Worm (Caenorhabditis elegans): Measurements from ENCODE around the gene mpz-6.

The mpz-6 gene

ce11 chrII:9398370-9398901 is 8.5 kb downstream of the mpz-6 start, which contains the start of the genes Y51B9A.14 and Y51B9A.8 (continued):
- TF ChIP-seq tlf-1 (GFP tag; optimal IDR thresholded peaks at IDR 0.05) = no peak
- TF ChIP-seq F57C9.4 (tag; optimal IDR thresholded peaks at IDR 0.05) = no peak
- no peak for TF ChIP-seq K11D2.4 (GFP tag; IDR thresholded peaks at IDR 0.05)

- no peak for TF ChIP-seq cebp-1 (GFP tag; IDR thresholded peaks at IDR 0.05)
- no peak for TF ChIP-seq cebp-1 (tag; optimal IDR thresholded peaks at IDR 0.05)
- no peak for TF ChIP-seq hsf-1 (GFP tag; IDR thresholded peaks at IDR 0.05)
- no peak for TF ChIP-seq sdz-38 (tag; optimal IDR thresholded peaks at IDR 0.05)
- TF ChIP-seq K11D2.4 (GFP tag; IDR thresholded peaks at IDR 0.05) = no peak
- TF ChIP-seq F10E7.11 (tag; optimal IDR thresholded peaks at IDR 0.05) = no peak
- TF ChIP-seq dox-1 (GFP tag; IDR thresholded peaks at IDR 0.05) = no peak
- TF ChIP-seq hmg-20 (GFP tag; IDR thresholded peaks at IDR 0.05) = no peak
- no peak for TF ChIP-seq F57A8.1 (GFP tag; optimal IDR thresholded peaks at IDR 0.05)
- no peak for TF ChIP-seq fkh-3 (tag; optimal IDR thresholded peaks at IDR 0.05)
- no peak for TF ChIP-seq snpc-3.4 (tag; optimal IDR thresholded peaks at IDR 0.05)
- no peak for TF ChIP-seq aptf-3 (GFP tag; IDR thresholded peaks at IDR 0.05)
- TF ChIP-seq mxl-1 (tag; optimal IDR thresholded peaks at IDR 0.05) = no peak
- no peak for TF ChIP-seq Y79H2A.3 (GFP tag; conservative IDR thresholded peaks at IDR 0.05)
Observed at ce11 chrII:9397496-9397895, 9.4 kb downstream of the mpz-6 start, which contains the start of gene Y51B9A.9. TSS of gene Y51B9A.9 (minus strand) at chrII:9397596.

ce11 chrII:9392724-9393123 is 14.2 kb downstream of the mpz-6 start, which contains the start of gene lido-17:
TSS of gene lido-17 (minus strand) at chrII:9392824.
- TF ChIP-seq F33H1.4 (GFP tag; IDR thresholded peaks at IDR 0.05) = no peak
- TF ChIP-seq ztf-22 (GFP tag; optimal IDR thresholded peaks at IDR 0.05) = no peak
- no peak for TF ChIP-seq ztf-6 (GFP tag; IDR thresholded peaks at IDR 0.05)
- no peak for TF ChIP-seq nfyb-1 (GFP tag; IDR thresholded peaks at IDR 0.05)
- TF ChIP-seq ceh-58 (GFP tag; IDR thresholded peaks at IDR 0.05) = no peak
- TF ChIP-seq dox-1 (GFP tag; IDR thresholded peaks at IDR 0.05) = no peak
- no peak for TF ChIP-seq bed-1 (GFP tag; IDR thresholded peaks at IDR 0.05)
- no peak for TF ChIP-seq F57C9.4 (tag; optimal IDR thresholded peaks at IDR 0.05)
- no peak for TF ChIP-seq ccch-3 (GFP tag; optimal IDR thresholded peaks at IDR 0.05)
- no peak for TF ChIP-seq madf-10 (tag; optimal IDR thresholded peaks at IDR 0.05)
- TF ChIP-seq K11D2.4 (GFP tag; IDR thresholded peaks at IDR 0.05) = no peak

ce11 chrII:9385241-9385640 is 21.7 kb downstream of the mpz-6 start, which contains the start of gene C06C3.7:
TSS of gene C06C3.7 (plus strand) at chrII:9385541.
- TF ChIP-seq F57C9.4 (tag; optimal IDR thresholded peaks at IDR 0.05) (no peak), F10E7.11 (tag; optimal IDR thresholded peaks at IDR 0.05) (no peak), ekl-4 (GFP tag; IDR thresholded peaks at IDR 0.05) (no peak), F22D6.2 (tag; optimal IDR thresholded peaks at IDR 0.05) (no peak), dox-1 (GFP tag; IDR thresholded peaks at IDR 0.05) (no peak), lin-54 (GFP tag; optimal IDR thresholded peaks at IDR 0.05) (no peak), madf-10 (tag; optimal IDR thresholded peaks at IDR 0.05) (no peak), dpl-1 (GFP tag; optimal IDR thresholded peaks at IDR 0.05) (no peak), nhr-90 (tag; optimal IDR thresholded peaks at IDR 0.05) (no peak), ztf-22 (GFP tag; optimal IDR thresholded peaks at IDR 0.05) (no peak), F52B5.7 (tag; optimal IDR thresholded peaks at IDR 0.05) (no peak)

- no peak for TF ChIP-seq snpc-1.1 (tag; optimal IDR thresholded peaks at IDR 0.05; ENCODE audit: insufficient read depth)
- no peak for TF ChIP-seq madf-3 (GFP tag; IDR thresholded peaks at IDR 0.05)
- TF ChIP-seq pbrm-1 (GFP tag; IDR thresholded peaks at IDR 0.05) = no peak
- no peak for TF ChIP-seq Y53F4B.3 (GFP tag; IDR thresholded peaks at IDR 0.05)
- TF ChIP-seq unc-130 (GFP tag; optimal IDR thresholded peaks at IDR 0.05) = no peak
- TF ChIP-seq Y95B8A.8 (GFP tag; IDR thresholded peaks at IDR 0.05) = no peak
- no peak for TF ChIP-seq egl-18 (GFP tag; IDR thresholded peaks at IDR 0.05)
- no peak for TF ChIP-seq die-1 (tag; optimal IDR thresholded peaks at IDR 0.05)
- TF ChIP-seq snpc-1.3 (tag; optimal IDR thresholded peaks at IDR 0.05; ENCODE audit: insufficient read depth) = no peak
- TF ChIP-seq let-526 (GFP tag; IDR thresholded peaks at IDR 0.05) = no peak
- no peak for TF ChIP-seq ztf-3 (GFP tag; optimal IDR thresholded peaks at IDR 0.05)
- no peak for TF ChIP-seq gei-17 (GFP tag; optimal IDR thresholded peaks at IDR 0.05)
- TF ChIP-seq ztf-18 (tag; optimal IDR thresholded peaks at IDR 0.05) = no peak
Observed at ce11 chrII:9379796-9380195, 27.1 kb downstream of the mpz-6 start, which contains the start of gene srh-48. TSS of gene srh-48 (plus strand) at chrII:9380096.

Measured in whole organism, young adult.